Fruit fly (Drosophila melanogaster) whole organism, prepupa: ENCODE results near the gene Cyp313b1.

Experiments
- Blimp-1 ChIP-seq: fragments of 200-800 bp; sonication (Bioruptor generic); optimal IDR thresholded peaks from 3 replicates; lab custom pipeline; 2017; ENCODE audit warnings: missing biosample characterization, missing genetic modification characterization, mild to moderate bottlenecking, moderate library complexity, missing genetic modification reagents
- CG10631 ChIP-seq: fragments of 200-800 bp; sonication (Bioruptor generic); optimal IDR thresholded peaks from 2 replicates; lab custom pipeline; 2016; ENCODE audit warnings: missing biosample characterization, missing genetic modification characterization
- CG10669 ChIP-seq: fragments of 200-800 bp; sonication (Bioruptor generic); optimal IDR thresholded peaks from 3 replicates; lab custom pipeline; 2018; ENCODE audit warnings: missing biosample characterization, mild to moderate bottlenecking, missing genetic modification characterization, moderate library complexity
- CG11294 ChIP-seq: fragments of 200-800 bp; sonication (Bioruptor generic); IDR thresholded peaks from 2 replicates; pipeline ENCODE4 v1.3.6; 2022; ENCODE audit warnings: missing biosample characterization, missing genetic modification characterization
- CG11902 ChIP-seq: fragments of 200-800 bp; sonication (Bioruptor generic); optimal IDR thresholded peaks from 3 replicates; lab custom pipeline; 2016; ENCODE audit warnings: missing biosample characterization, missing genetic modification characterization
- CG15336 ChIP-seq: fragments of 200-800 bp; sonication (Bioruptor generic); IDR thresholded peaks from 2 replicates; pipeline ENCODE4 v1.3.6; 2022; ENCODE audit warnings: missing biosample characterization, missing genetic modification characterization
- CG1621 ChIP-seq: fragments of 200-800 bp; sonication (Bioruptor generic); optimal IDR thresholded peaks from 3 replicates; lab custom pipeline; 2018; ENCODE audit warnings: missing biosample characterization, mild to moderate bottlenecking, missing genetic modification characterization
- CG16779 ChIP-seq: fragments of 200-800 bp; sonication (Bioruptor generic); optimal IDR thresholded peaks from 3 replicates; lab custom pipeline; 2017; ENCODE audit warnings: missing biosample characterization, mild to moderate bottlenecking, missing genetic modification characterization
- CG3032 ChIP-seq: fragments of 200-800 bp; optimal IDR thresholded peaks from 2 replicates; lab custom pipeline; 2019; ENCODE audit warnings: missing biosample characterization, mild to moderate bottlenecking, missing genetic modification characterization, moderate library complexity
- CG31627 ChIP-seq: fragments of 200-800 bp; sonication (Bioruptor generic); optimal IDR thresholded peaks from 3 replicates; lab custom pipeline; 2016; ENCODE audit warnings: missing biosample characterization, missing genetic modification characterization
- CG32006 ChIP-seq: fragments of 200-800 bp; sonication (Bioruptor generic); optimal IDR thresholded peaks from 3 replicates; lab custom pipeline; 2017; ENCODE audit warnings: missing biosample characterization, mild to moderate bottlenecking, missing genetic modification characterization
- CG34406 ChIP-seq: fragments of 200-800 bp; sonication (Bioruptor generic); optimal IDR thresholded peaks from 3 replicates; lab custom pipeline; 2016; ENCODE audit warnings: missing biosample characterization, missing genetic modification characterization
- CG3919 ChIP-seq: fragments of 200-800 bp; sonication (Bioruptor generic); optimal IDR thresholded peaks from 3 replicates; lab custom pipeline; 2016; ENCODE audit warnings: missing biosample characterization, missing genetic modification characterization
- CG6163 ChIP-seq: fragments of 200-800 bp; sonication (Bioruptor generic); IDR thresholded peaks from 3 replicates; pipeline ENCODE4 v1.3.6; 2022; ENCODE audit warnings: missing biosample characterization, missing genetic modification characterization
- CG6276 ChIP-seq: fragments of 200-800 bp; sonication (Bioruptor generic); optimal IDR thresholded peaks from 2 replicates; lab custom pipeline; 2017; ENCODE audit warnings: missing biosample characterization, mild to moderate bottlenecking, missing genetic modification characterization
- CG6808 ChIP-seq: fragments of 200-800 bp; sonication (Bioruptor generic); optimal IDR thresholded peaks from 3 replicates; lab custom pipeline; 2017; ENCODE audit warnings: missing biosample characterization, missing genetic modification characterization, mild to moderate bottlenecking, moderate library complexity, missing genetic modification reagents
- CG6854 ChIP-seq: fragments of 200-800 bp; sonication (Bioruptor generic); optimal IDR thresholded peaks from 2 replicates; lab custom pipeline; 2017; ENCODE audit warnings: missing biosample characterization, mild to moderate bottlenecking, missing genetic modification characterization
- CG7368 ChIP-seq: fragments of 200-800 bp; sonication (Bioruptor generic); optimal IDR thresholded peaks from 3 replicates; lab custom pipeline; 2016; ENCODE audit warnings: missing biosample characterization, missing genetic modification characterization
- CG8119 ChIP-seq: fragments of 200-800 bp; sonication (Bioruptor generic); IDR thresholded peaks from 3 replicates; pipeline ENCODE4 v1.3.6; 2022; ENCODE audit warnings: missing biosample characterization, missing genetic modification characterization
- CG8319 ChIP-seq: fragments of 200-800 bp; sonication (Bioruptor generic); optimal IDR thresholded peaks from 3 replicates; lab custom pipeline; 2016; ENCODE audit warnings: missing biosample characterization, missing genetic modification characterization
- CG8632 ChIP-seq: fragments of 200-800 bp; sonication (Bioruptor generic); optimal IDR thresholded peaks from 3 replicates; lab custom pipeline; 2016; ENCODE audit warnings: missing biosample characterization, missing genetic modification characterization
- CG9139 ChIP-seq: fragments of 200-800 bp; sonication (Bioruptor generic); optimal IDR thresholded peaks from 3 replicates; lab custom pipeline; 2017; ENCODE audit warnings: missing biosample characterization, mild to moderate bottlenecking, missing genetic modification characterization
- Ets21C ChIP-seq: fragments of 200-800 bp; sonication (Bioruptor generic); optimal IDR thresholded peaks from 3 replicates; lab custom pipeline; 2016; ENCODE audit warnings: missing biosample characterization, missing genetic modification characterization
- Ets96B ChIP-seq: fragments of 200-800 bp; optimal IDR thresholded peaks from 2 replicates; lab custom pipeline; 2019; ENCODE audit warnings: missing biosample characterization, mild to moderate bottlenecking, missing genetic modification characterization, moderate library complexity
- Gug ChIP-seq: fragments of 200-800 bp; sonication (Bioruptor generic); IDR thresholded peaks from 2 replicates; pipeline ENCODE4 v1.3.6; 2022; ENCODE audit warnings: missing biosample characterization, missing genetic modification characterization
- Hr38 ChIP-seq: sonication (Bioruptor generic); optimal IDR thresholded peaks from 2 replicates; lab custom pipeline; 2016; ENCODE audit warnings: missing biosample characterization, missing genetic modification characterization
- Hr39 ChIP-seq: fragments of 200-800 bp; sonication (Bioruptor generic); optimal IDR thresholded peaks from 2 replicates; lab custom pipeline; 2016; ENCODE audit warnings: missing biosample characterization, missing genetic modification characterization
- Hr4 ChIP-seq: fragments of 200-800 bp; sonication (Bioruptor generic); optimal IDR thresholded peaks from 3 replicates; lab custom pipeline; 2016; ENCODE audit warnings: missing biosample characterization, missing genetic modification characterization
- Lpt ChIP-seq: fragments of 200-800 bp; sonication (Bioruptor generic); optimal IDR thresholded peaks from 3 replicates; lab custom pipeline; 2016; ENCODE audit warnings: missing biosample characterization, missing genetic modification characterization
- Met ChIP-seq: fragments of 200-800 bp; sonication (Bioruptor generic); optimal IDR thresholded peaks from 3 replicates; lab custom pipeline; 2016; ENCODE audit warnings: missing biosample characterization, missing genetic modification characterization
- Smox ChIP-seq: fragments of 200-800 bp; sonication (Bioruptor generic); optimal IDR thresholded peaks from 3 replicates; lab custom pipeline; 2016; ENCODE audit warnings: missing biosample characterization, missing genetic modification characterization
- Sox102F ChIP-seq: fragments of 200-800 bp; sonication (Bioruptor generic); optimal IDR thresholded peaks from 2 replicates; lab custom pipeline; 2016; ENCODE audit warnings: missing biosample characterization, mild to moderate bottlenecking, missing genetic modification characterization
- achi ChIP-seq: fragments of 200-800 bp; sonication (Bioruptor generic); optimal IDR thresholded peaks from 3 replicates; lab custom pipeline; 2016; ENCODE audit warnings: missing biosample characterization, missing genetic modification characterization
- eg ChIP-seq: fragments of 200-800 bp; sonication (Bioruptor generic); IDR thresholded peaks from 3 replicates; pipeline ENCODE4 v1.3.6; 2022; ENCODE audit warnings: missing biosample characterization, missing genetic modification characterization
- esn ChIP-seq: fragments of 200-800 bp; sonication (Bioruptor generic); optimal IDR thresholded peaks from 2 replicates; lab custom pipeline; 2016; ENCODE audit warnings: missing biosample characterization, mild to moderate bottlenecking, missing genetic modification characterization, moderate library complexity
- fd59A ChIP-seq: fragments of 200-800 bp; sonication (Bioruptor generic); optimal IDR thresholded peaks from 2 replicates; lab custom pipeline; 2017; ENCODE audit warnings: missing biosample characterization, mild to moderate bottlenecking, missing genetic modification characterization, missing genetic modification reagents
- fd85E ChIP-seq: fragments of 200-800 bp; sonication (Bioruptor generic); optimal IDR thresholded peaks from 3 replicates; lab custom pipeline; 2016; ENCODE audit warnings: missing biosample characterization, missing genetic modification characterization
- fkh ChIP-seq: fragments of 200-800 bp; sonication (Bioruptor generic); optimal IDR thresholded peaks from 3 replicates; lab custom pipeline; 2017; ENCODE audit warnings: missing biosample characterization, mild to moderate bottlenecking, missing genetic modification characterization, moderate library complexity
- lz ChIP-seq: fragments of 200-800 bp; sonication (Bioruptor generic); optimal IDR thresholded peaks from 3 replicates; lab custom pipeline; 2016; ENCODE audit warnings: missing biosample characterization, missing genetic modification characterization
- net ChIP-seq: fragments of 200-800 bp; sonication (Bioruptor generic); optimal IDR thresholded peaks from 3 replicates; lab custom pipeline; 2016; ENCODE audit warnings: missing biosample characterization, missing genetic modification characterization
- pdm3 ChIP-seq: fragments of 200-800 bp; sonication (Bioruptor generic); optimal IDR thresholded peaks from 3 replicates; lab custom pipeline; 2016; ENCODE audit warnings: missing biosample characterization, missing genetic modification characterization
- spab ChIP-seq: fragments of 200-800 bp; sonication (Bioruptor generic); optimal IDR thresholded peaks from 2 replicates; lab custom pipeline; 2017; ENCODE audit warnings: missing biosample characterization, mild to moderate bottlenecking, missing genetic modification characterization, missing genetic modification reagents
- ss ChIP-seq, 2 experiments: fragments of 200-800 bp; sonication (Bioruptor generic); optimal IDR thresholded peaks; 2 replicates in 1 of 2; 3 replicates in 1 of 2; lab custom pipeline; 2017 to 2018; ENCODE audit warnings: mild to moderate bottlenecking in 2 of 2, missing biosample characterization in 2 of 2, missing genetic modification characterization in 2 of 2, moderate library complexity in 1 of 2
- svp ChIP-seq: fragments of 200-800 bp; sonication (Bioruptor generic); peaks from one replicate; lab custom pipeline; 2016; ENCODE audit warnings: missing biosample characterization, missing genetic modification characterization
- vri ChIP-seq: fragments of 200-800 bp; sonication (Bioruptor generic); optimal IDR thresholded peaks from 3 replicates; lab custom pipeline; 2016; ENCODE audit warnings: missing biosample characterization, mild to moderate bottlenecking, missing genetic modification characterization

Cyp313b1 gene

dm6 chr3R:8673803-8674234, 28.4 kb upstream of the Cyp313b1 start, which contains the start of gene mRpL19 (continued):
- TF ChIP-seq CG8319 (GFP tag; lab: Kevin White, UChicago) (no peak), CG9139 (GFP tag; lab: Kevin White, UChicago) (no peak), svp (GFP tag; lab: Kevin White, UChicago) (no peak), CG32006 (GFP tag; lab: Kevin White, UChicago) (no peak), fd85E (GFP tag; lab: Kevin White, UChicago) (no peak), vri (no peak), CG10669 (GFP tag; lab: Kevin White, UChicago) (no peak), fd59A (GFP tag; lab: Kevin White, UChicago) (no peak), Gug (GFP tag; lab: Robert Waterston, UW) (no peak), CG6808 (no peak), CG11294 (GFP tag; lab: Robert Waterston, UW) (no peak), CG3032 (peak; percentile 46), CG10631 (GFP tag; lab: Kevin White, UChicago) (no peak), CG3919 (GFP tag; lab: Kevin White, UChicago) (no peak), CG6163 (GFP tag; lab: Robert Waterston, UW) (no peak), lz (GFP tag; lab: Kevin White, UChicago) (no peak), Sox102F (peak; percentile 1), CG6276 (GFP tag; lab: Kevin White, UChicago) (no peak), fkh (GFP tag; lab: Kevin White, UChicago) (no peak), Smox (peak; percentile 30), CG8119 (GFP tag; lab: Robert Waterston, UW) (no peak), Met (GFP tag; lab: Kevin White, UChicago) (peak; percentile 6)

- TF ChIP-seq vri (peak; percentile 36), CG15336 (GFP tag; lab: Robert Waterston, UW) (0 out of 2 replicates have a peak, but pooled peaks have one; percentile 32), CG32006 (GFP tag; lab: Kevin White, UChicago) (peak; percentile 51), Ets21C (no peak), CG34406 (GFP tag; lab: Kevin White, UChicago) (peak; percentile 37), Met (GFP tag; lab: Kevin White, UChicago) (peak; percentile 63), CG11902 (GFP tag; lab: Kevin White, UChicago) (peak; percentile 22), Hr38 (no peak), CG8632 (GFP tag; lab: Kevin White, UChicago) (peak; percentile 23), Lpt (GFP tag; lab: Kevin White, UChicago) (peak; percentile 44), CG1621 (tag; lab: Kevin White, UChicago) (peak; percentile 5), Blimp-1 (GFP tag; lab: Kevin White, UChicago) (no peak), esn (GFP tag; lab: Kevin White, UChicago) (peak; percentile 47), Ets96B (tag; lab: Kevin White, UChicago) (no peak), achi (peak; percentile 71), ss (GFP tag; optimal IDR thresholded peaks at IDR 0.05; lab: Kevin White, UChicago) (peak in 1 of 2 experiments; percentile 66), Hr39 (GFP tag; lab: Kevin White, UChicago) (peak; percentile 49), net (peak; percentile 54), svp (GFP tag; lab: Kevin White, UChicago) (peak; percentile 92), eg (GFP tag; lab: Robert Waterston, UW) (peak; percentile 66; the same call in 2 of the 3 replicates), fkh (GFP tag; lab: Kevin White, UChicago) (peak; percentile 80), fd85E (GFP tag; lab: Kevin White, UChicago) (no peak), fd59A (GFP tag; lab: Kevin White, UChicago) (no peak), CG6276 (GFP tag; lab: Kevin White, UChicago) (peak; percentile 4), CG6163 (GFP tag; lab: Robert Waterston, UW) (peak; percentile 49; the same call in 2 of the 3 replicates), Smox (peak; percentile 40), CG10669 (GFP tag; lab: Kevin White, UChicago) (peak; percentile 37), CG31627 (peak; percentile 53), CG6808 (peak; percentile 28), CG8119 (GFP tag; lab: Robert Waterston, UW) (peak; percentile 67), CG6854 (GFP tag; lab: Kevin White, UChicago) (no peak), pdm3 (GFP tag; lab: Kevin White, UChicago) (peak; percentile 61), CG7368 (GFP tag; lab: Kevin White, UChicago) (peak; percentile 73), Gug (GFP tag; lab: Robert Waterston, UW) (peak; percentile 27; the same call in 1 of the 2 replicates), CG16779 (peak; percentile 33), spab (GFP tag; lab: Kevin White, UChicago) (no peak), Hr4 (GFP tag; lab: Kevin White, UChicago) (peak; percentile 46)
These were observed 25.4 kb upstream of the Cyp313b1 start, which contains the start of gene p for dm6 chr3R:8670529-8671491. TSS of gene p (minus strand) at chr3R:8670684.
